Worm (Caenorhabditis elegans) whole organism, L4 larva: ENCODE measurements around the gene immp-1.

Source experiments
- F10B5.3 ChIP-seq: sonication (generic microtip); optimal IDR thresholded peaks from 2 replicates; lab custom pipeline; 2016; ENCODE audit warnings: mild to moderate bottlenecking, missing genetic modification characterization, missing compliant biosample characterization
- T20F7.1 ChIP-seq: fragments of 200-800 bp; sonication (Bioruptor generic); optimal IDR thresholded peaks from 2 replicates; lab custom pipeline; 2018; ENCODE audit warnings: mild to moderate bottlenecking, missing genetic modification characterization, missing compliant biosample characterization
- T26A8.4 ChIP-seq: fragments of 200-800 bp; sonication (Bioruptor generic); IDR thresholded peaks from 2 replicates; pipeline ENCODE4 v1.3.6; 2022; ENCODE audit warnings: missing genetic modification characterization, missing compliant biosample characterization
- Y105C5A.15 ChIP-seq: fragments of 200-800 bp; sonication (Bioruptor generic); IDR thresholded peaks from 2 replicates; pipeline ENCODE4 v1.3.6; 2022; ENCODE audit warnings: missing genetic modification characterization, missing compliant biosample characterization
- Y48G9A.11 ChIP-seq: fragments of 200-800 bp; sonication (Bioruptor generic); IDR thresholded peaks from 2 replicates; pipeline ENCODE4 v1.3.6; 2022; ENCODE audit warnings: missing genetic modification reagents, missing genetic modification characterization, missing compliant biosample characterization
- Y5F2A.4 ChIP-seq: fragments of 200-800 bp; sonication (Bioruptor generic); optimal IDR thresholded peaks from 2 replicates; lab custom pipeline; 2018; ENCODE audit warnings: mild to moderate bottlenecking, missing genetic modification characterization, missing compliant biosample characterization
- Y75B8A.6 ChIP-seq: fragments of 200-800 bp; sonication (Bioruptor generic); IDR thresholded peaks from 2 replicates; pipeline ENCODE4 v1.3.6; 2022; ENCODE audit warnings: missing genetic modification reagents, missing genetic modification characterization, missing compliant biosample characterization
- ZK546.5 ChIP-seq, 2 experiments: sonication (generic microtip); optimal IDR thresholded peaks; 2 replicates each; lab custom pipeline; 2017; ENCODE audit warnings: missing biosample characterization in 2 of 2, missing genetic modification characterization in 2 of 2
- aha-1 ChIP-seq: fragments of 150-350 bp; peaks from one replicate; lab custom pipeline; 2014; ENCODE audit warnings: missing biosample characterization, missing genetic modification characterization
- aly-2 ChIP-seq: sonication (generic microtip); optimal IDR thresholded peaks from 2 replicates; lab custom pipeline; 2018; ENCODE audit warnings: missing biosample characterization, missing genetic modification characterization
- arid-1 ChIP-seq: fragments of 200-800 bp; sonication (Bioruptor generic); conservative IDR thresholded peaks from 2 replicates; pipeline ENCODE4 v1.3.6; 2022; ENCODE audit warnings: missing genetic modification reagents, missing genetic modification characterization, missing compliant biosample characterization
- attf-4 ChIP-seq: sonication (generic microtip); optimal IDR thresholded peaks from 3 replicates; lab custom pipeline; 2017; ENCODE audit warnings: missing biosample characterization, missing genetic modification characterization
- ceh-28 ChIP-seq: fragments of 150-350 bp; optimal IDR thresholded peaks from 2 replicates; lab custom pipeline; 2014; ENCODE audit warnings: missing biosample characterization, missing genetic modification reagents, missing genetic modification characterization
- ceh-82 ChIP-seq: sonication (generic microtip); optimal IDR thresholded peaks from 2 replicates; lab custom pipeline; 2017; ENCODE audit warnings: missing biosample characterization, missing genetic modification characterization
- daf-12 ChIP-seq: fragments of 150-350 bp; optimal IDR thresholded peaks from 2 replicates; lab custom pipeline; 2014; ENCODE audit warnings: missing biosample characterization, missing genetic modification reagents, missing genetic modification characterization
- dmd-6 ChIP-seq: fragments of 200-800 bp; sonication (Bioruptor generic); IDR thresholded peaks from 2 replicates; pipeline ENCODE4 v1.3.6; 2022; ENCODE audit warnings: missing genetic modification reagents, missing genetic modification characterization, missing compliant biosample characterization
- dmd-8 ChIP-seq: fragments of 200-800 bp; sonication (Bioruptor generic); IDR thresholded peaks from 2 replicates; pipeline ENCODE4 v1.3.6; 2022; ENCODE audit warnings: missing genetic modification characterization, missing compliant biosample characterization
- dmd-9 ChIP-seq: fragments of 200-800 bp; sonication (Bioruptor generic); IDR thresholded peaks from 2 replicates; pipeline ENCODE4 v1.3.6; 2022; ENCODE audit warnings: missing genetic modification reagents, missing genetic modification characterization, missing compliant biosample characterization
- dpl-1 ChIP-seq: fragments of 150-350 bp; optimal IDR thresholded peaks from 2 replicates; lab custom pipeline; 2014; ENCODE audit warnings: missing biosample characterization, missing genetic modification reagents, missing genetic modification characterization
- fkh-10 ChIP-seq: fragments of 150-350 bp; optimal IDR thresholded peaks from 2 replicates; lab custom pipeline; 2014; ENCODE audit warnings: missing biosample characterization, missing genetic modification reagents, missing genetic modification characterization
- hlh-11 ChIP-seq: fragments of 200-800 bp; sonication (Bioruptor generic); optimal IDR thresholded peaks from 2 replicates; lab custom pipeline; 2018; ENCODE audit warnings: mild to moderate bottlenecking, missing genetic modification characterization, missing compliant biosample characterization
- hmg-1.1 ChIP-seq: fragments of 200-800 bp; sonication (Bioruptor generic); IDR thresholded peaks from 2 replicates; pipeline ENCODE4 v1.3.6; 2022; ENCODE audit warnings: missing genetic modification reagents, missing genetic modification characterization, missing compliant biosample characterization
- lim-7 ChIP-seq: fragments of 200-800 bp; sonication (Bioruptor generic); IDR thresholded peaks from 2 replicates; pipeline ENCODE4 v1.3.6; 2022; ENCODE audit warnings: missing genetic modification characterization, missing compliant biosample characterization
- lin-1 ChIP-seq: fragments of 200-800 bp; sonication (Bioruptor generic); IDR thresholded peaks from 2 replicates; pipeline ENCODE4 v1.3.6; 2022; ENCODE audit warnings: missing genetic modification reagents, missing genetic modification characterization, missing compliant biosample characterization
- lin-38 ChIP-seq: fragments of 200-800 bp; sonication (Bioruptor generic); IDR thresholded peaks from 2 replicates; pipeline ENCODE4 v1.3.6; 2022; ENCODE audit warnings: missing genetic modification reagents, missing genetic modification characterization, missing compliant biosample characterization
- lin-39 ChIP-seq: fragments of 150-350 bp; optimal IDR thresholded peaks from 2 replicates; lab custom pipeline; 2014; ENCODE audit warnings: missing biosample characterization, missing genetic modification reagents, missing genetic modification characterization
- madf-5 ChIP-seq, 2 experiments: fragments of 200-800 bp; sonication (Bioruptor generic); IDR thresholded peaks; 2 replicates each; pipeline ENCODE4 v1.3.6; 2022; ENCODE audit warnings: missing compliant biosample characterization in 2 of 2, missing genetic modification characterization in 2 of 2
- mes-2 ChIP-seq: sonication (generic microtip); optimal IDR thresholded peaks from 2 replicates; lab custom pipeline; 2016; ENCODE audit warnings: missing genotype, mild to moderate bottlenecking, missing genetic modification characterization, missing compliant biosample characterization; ENCODE audit not compliant: poor library complexity, severe bottlenecking
- mxl-2 ChIP-seq: fragments of 200-800 bp; sonication (Bioruptor generic); conservative IDR thresholded peaks from 2 replicates; pipeline ENCODE4 v1.3.6; 2022; ENCODE audit warnings: missing genetic modification reagents, missing genetic modification characterization, missing compliant biosample characterization
- mxl-3 ChIP-seq: fragments of 200-800 bp; sonication (Bioruptor generic); optimal IDR thresholded peaks from 2 replicates; lab custom pipeline; 2018; ENCODE audit warnings: mild to moderate bottlenecking, missing genetic modification characterization, missing compliant biosample characterization
- nhr-10 ChIP-seq: fragments of 150-350 bp; optimal IDR thresholded peaks from 2 replicates; lab custom pipeline; 2014; ENCODE audit warnings: missing biosample characterization, missing genetic modification characterization
- nhr-11 ChIP-seq: fragments of 150-350 bp; optimal IDR thresholded peaks from 2 replicates; lab custom pipeline; 2014; ENCODE audit warnings: missing biosample characterization, missing genetic modification characterization
- nhr-111 ChIP-seq: fragments of 200-800 bp; sonication (Bioruptor generic); optimal IDR thresholded peaks from 2 replicates; lab custom pipeline; 2018; ENCODE audit warnings: mild to moderate bottlenecking, missing genetic modification characterization, missing compliant biosample characterization
- nhr-28 ChIP-seq: fragments of 150-350 bp; optimal IDR thresholded peaks from 2 replicates; lab custom pipeline; 2014; ENCODE audit warnings: missing biosample characterization, missing genetic modification characterization
- nhr-48 ChIP-seq: sonication (generic microtip); optimal IDR thresholded peaks from 2 replicates; lab custom pipeline; 2016; ENCODE audit warnings: mild to moderate bottlenecking, missing genetic modification characterization, missing compliant biosample characterization
- nhr-77 ChIP-seq: fragments of 150-350 bp; optimal IDR thresholded peaks from 2 replicates; lab custom pipeline; 2014; ENCODE audit warnings: missing biosample characterization, missing genetic modification characterization
- php-3 ChIP-seq: fragments of 200-800 bp; sonication (Bioruptor generic); IDR thresholded peaks from 2 replicates; pipeline ENCODE4 v1.3.6; 2022; ENCODE audit warnings: missing genetic modification reagents, missing genetic modification characterization, missing compliant biosample characterization
- pqm-1 ChIP-seq: sonication (generic microtip); optimal IDR thresholded peaks from 2 replicates; lab custom pipeline; 2017; ENCODE audit warnings: missing biosample characterization, missing genetic modification characterization
- sdz-12 ChIP-seq: fragments of 200-800 bp; sonication (Bioruptor generic); optimal IDR thresholded peaks from 2 replicates; lab custom pipeline; 2018; ENCODE audit warnings: mild to moderate bottlenecking, missing genetic modification characterization, missing compliant biosample characterization
- set-16 ChIP-seq: fragments of 200-800 bp; sonication (Bioruptor generic); IDR thresholded peaks from 2 replicates; pipeline ENCODE4 v1.3.6; 2022; ENCODE audit warnings: missing genetic modification reagents, missing genetic modification characterization, missing compliant biosample characterization
- snpc-1.2 ChIP-seq: fragments of 200-800 bp; sonication (Bioruptor generic); IDR thresholded peaks from 2 replicates; pipeline ENCODE4 v1.3.6; 2022; ENCODE audit warnings: missing genetic modification reagents, missing genetic modification characterization, missing compliant biosample characterization
- spr-1 ChIP-seq: sonication (generic microtip); optimal IDR thresholded peaks from 2 replicates; lab custom pipeline; 2016; ENCODE audit warnings: mild to moderate bottlenecking, missing genetic modification characterization, missing compliant biosample characterization
- tra-1 ChIP-seq: fragments of 200-800 bp; sonication (Bioruptor generic); IDR thresholded peaks from 2 replicates; pipeline ENCODE4 v1.3.6; 2022; ENCODE audit warnings: missing genetic modification reagents, missing genetic modification characterization, missing compliant biosample characterization
- unc-130 ChIP-seq: sonication (generic microtip); optimal IDR thresholded peaks from 2 replicates; lab custom pipeline; 2016; ENCODE audit warnings: missing genetic modification reagents, missing genetic modification characterization, missing compliant biosample characterization
- unc-62 ChIP-seq, 3 experiments: fragments of 150-350 bp in 1 of 3; sonication (generic microtip); optimal IDR thresholded peaks in 2 of 3; peaks in 1 of 3; 1 replicate in 1 of 3; 2 replicates in 2 of 3; lab custom pipeline; 2014 to 2017; ENCODE audit warnings: missing biosample characterization in 3 of 3, missing genetic modification characterization in 3 of 3, missing genetic modification reagents in 3 of 3, missing genotype in 1 of 3
- zag-1 ChIP-seq: fragments of 150-350 bp; optimal IDR thresholded peaks from 2 replicates; lab custom pipeline; 2014; ENCODE audit warnings: missing biosample characterization, missing genetic modification characterization
- ztf-11 ChIP-seq: fragments of 150-350 bp; optimal IDR thresholded peaks from 2 replicates; lab custom pipeline; 2014; ENCODE audit warnings: missing biosample characterization, missing genetic modification characterization
- ztf-7 ChIP-seq: fragments of 150-350 bp; optimal IDR thresholded peaks from 2 replicates; lab custom pipeline; 2014; ENCODE audit warnings: missing biosample characterization, missing genetic modification characterization

The immp-1 gene

DNA sequence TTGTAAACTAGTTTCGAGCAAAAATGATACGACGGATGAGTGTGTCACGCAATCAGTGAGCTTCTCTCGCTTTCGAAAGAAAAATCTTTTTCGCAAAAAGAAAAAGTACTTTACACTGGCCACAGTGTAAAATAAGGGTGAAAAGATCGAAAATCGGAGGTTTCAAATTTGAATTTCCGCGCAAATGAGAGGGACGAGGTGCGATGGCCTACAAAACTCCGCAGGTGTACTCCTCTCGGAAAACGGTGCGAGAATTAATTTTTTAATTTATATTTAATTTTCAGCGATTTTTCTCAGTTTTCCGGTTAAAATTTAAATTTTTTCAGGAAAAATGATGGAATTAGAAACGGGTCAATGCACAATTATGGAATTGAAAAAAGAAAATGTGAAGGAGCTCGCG, 28.0 kb upstream of the immp-1 start, which contains the start of gene mrt-2 (continued):
- TF ChIP-seq ztf-11 (tag; lab: Kevin White, UChicago) = no peak
- peak; percentile 75 for TF ChIP-seq unc-130 (GFP tag; lab: Kevin White, UChicago)
- no peak for TF ChIP-seq nhr-10 (tag; lab: Kevin White, UChicago)
- TF ChIP-seq hmg-1.1 (GFP tag; lab: Robert Waterston, UW) = no peak
- TF ChIP-seq nhr-48 (tag; lab: Kevin White, UChicago) = no peak
- TF ChIP-seq lin-39 = no peak
- TF ChIP-seq hlh-11 (tag; lab: Kevin White, UChicago) = no peak
- TF ChIP-seq T26A8.4 (GFP tag; lab: Robert Waterston, UW) = 0 out of 2 replicates have a peak, but pooled peaks have one; percentile 48
- no peak for TF ChIP-seq mxl-3 (GFP tag; lab: Kevin White, UChicago)
- no peak for TF ChIP-seq php-3 (GFP tag; lab: Robert Waterston, UW)
- no peak for TF ChIP-seq daf-12 (tag; lab: Kevin White, UChicago)
- TF ChIP-seq dmd-6 (GFP tag; lab: Robert Waterston, UW) = peak; percentile 46
- no peak for TF ChIP-seq fkh-10 (GFP tag; lab: Kevin White, UChicago)
- TF ChIP-seq Y105C5A.15 = no peak
- TF ChIP-seq ceh-82 = no peak
- no peak for TF ChIP-seq nhr-111 (GFP tag; lab: Kevin White, UChicago)
- peak; percentile 4 for TF ChIP-seq sdz-12 (GFP tag; lab: Kevin White, UChicago)
- no peak for TF ChIP-seq F10B5.3
- no peak for TF ChIP-seq mxl-2
- no peak for TF ChIP-seq Y5F2A.4 (GFP tag; lab: Kevin White, UChicago)
- TF ChIP-seq T20F7.1 (GFP tag; lab: Kevin White, UChicago) = no peak
- no peak for TF ChIP-seq nhr-11
- no peak for TF ChIP-seq aly-2 (tag; lab: Kevin White, UChicago)
- TF ChIP-seq tra-1 (GFP tag; lab: Robert Waterston, UW) = no peak; the same call in 1 of the 2 replicates
- no peak for TF ChIP-seq dmd-8 (GFP tag; lab: Robert Waterston, UW)
- 0 out of 2 replicates have a peak, but pooled peaks have one; percentile 18 for TF ChIP-seq lin-1
- TF ChIP-seq mes-2 (tag; lab: Kevin White, UChicago) = peak; percentile 99
- no peak for TF ChIP-seq set-16
- no peak for TF ChIP-seq attf-4
- no peak for TF ChIP-seq ZK546.5 (tag; optimal IDR thresholded peaks at IDR 0.05; lab: Kevin White, UChicago)
- no peak for TF ChIP-seq nhr-77 (tag; lab: Kevin White, UChicago)
- peak; percentile 97 for TF ChIP-seq dpl-1 (GFP tag; lab: Kevin White, UChicago)
- 0 out of 2 replicates have a peak, but pooled peaks have one; percentile 39 for TF ChIP-seq dmd-9 (GFP tag; lab: Robert Waterston, UW)
- peak; percentile 24 for TF ChIP-seq nhr-28 (tag; lab: Kevin White, UChicago)
- peak; percentile 27 for TF ChIP-seq spr-1 (tag; lab: Kevin White, UChicago)
- no peak for TF ChIP-seq pqm-1
- TF ChIP-seq Y48G9A.11 (GFP tag; lab: Robert Waterston, UW) = no peak; the same call in 1 of the 2 replicates
- TF ChIP-seq zag-1 (tag; lab: Kevin White, UChicago) = no peak
- no peak for TF ChIP-seq ceh-28 (tag; lab: Kevin White, UChicago)
- TF ChIP-seq ztf-7 (tag; lab: Kevin White, UChicago) = peak; percentile 16

DNA sequence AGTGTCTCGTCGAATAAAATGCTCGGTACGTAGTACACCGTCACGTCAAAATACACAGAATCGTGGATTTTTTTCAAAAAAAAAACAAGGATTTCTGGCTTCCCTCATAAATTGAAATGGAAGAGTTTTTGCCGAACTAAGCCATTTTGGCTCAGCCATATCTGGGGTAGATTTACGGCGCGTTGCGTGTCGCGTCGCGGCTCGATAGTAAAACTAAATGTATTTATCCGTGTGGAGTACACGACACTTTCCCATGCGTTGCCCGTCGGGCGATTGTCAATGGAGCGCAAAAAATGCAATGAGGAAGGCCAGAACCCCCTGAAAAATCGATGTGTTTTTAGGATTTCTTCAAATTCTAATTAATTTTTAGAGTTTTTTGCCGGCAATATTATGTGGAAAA, 24.5 kb upstream of the immp-1 start:
- TF ChIP-seq madf-5 (GFP tag; IDR thresholded peaks at IDR 0.05; lab: Robert Waterston, UW) = no peak
- no peak for TF ChIP-seq arid-1 (GFP tag; lab: Robert Waterston, UW)
- TF ChIP-seq unc-62 (GFP tag; optimal IDR thresholded peaks at IDR 0.05 in 1 of 2; lab: Kevin White, UChicago) = peak in 1 of 2 experiments; percentile 92
- TF ChIP-seq unc-62 (tag; optimal IDR thresholded peaks at IDR 0.05; lab: Kevin White, UChicago) = no peak
- TF ChIP-seq mes-2 (tag; lab: Kevin White, UChicago) = no peak
- no peak for TF ChIP-seq nhr-11
- TF ChIP-seq Y75B8A.6 (GFP tag; lab: Robert Waterston, UW) = no peak
- TF ChIP-seq lin-38 (GFP tag; lab: Robert Waterston, UW) = no peak
- TF ChIP-seq snpc-1.2 = no peak
- TF ChIP-seq aha-1 (tag; lab: Kevin White, UChicago) = peak; percentile 46
- TF ChIP-seq lim-7 (GFP tag; lab: Robert Waterston, UW) = no peak
